Worm (Caenorhabditis elegans) whole organism, young adult: ENCODE measurements around the gene swm-1.

Source experiments
- dpff-1 ChIP-seq: sonication (generic microtip); optimal IDR thresholded peaks from 2 replicates; lab custom pipeline; 2017; ENCODE audit warnings: mild to moderate bottlenecking, missing genetic modification characterization, missing compliant biosample characterization
- egl-18 ChIP-seq: fragments of 200-800 bp; sonication (Bioruptor generic); IDR thresholded peaks from 2 replicates; pipeline ENCODE4 v1.3.6; 2022; ENCODE audit warnings: missing genetic modification reagents, missing genetic modification characterization, missing compliant biosample characterization

- no peak for TF ChIP-seq egl-18
- no peak for TF ChIP-seq dpff-1 (tag; lab: Kevin White, UChicago)
Observed at ce11 chrV:9092209-9092608, 37.5 kb upstream of the swm-1 start, which contains the start of gene T27E4.1.
